Worm (Caenorhabditis elegans) whole organism, early embryonic: ENCODE measurements around the gene Y51A2D.13.

ENCODE experiments used
- aly-1 ChIP-seq: sonication (generic microtip); optimal IDR thresholded peaks from 2 replicates; lab custom pipeline; 2016; ENCODE audit warnings: missing genetic modification characterization, missing compliant biosample characterization
- ama-1 ChIP-seq: fragments of 150-350 bp; optimal IDR thresholded peaks from 2 replicates; lab custom pipeline; 2014
- ceh-13 ChIP-seq: fragments of 200-800 bp; sonication (Bioruptor generic); optimal IDR thresholded peaks from 2 replicates; lab custom pipeline; 2018; ENCODE audit warnings: mild to moderate bottlenecking, missing genetic modification characterization, missing compliant biosample characterization
- ceh-36 ChIP-seq: sonication (generic microtip); optimal IDR thresholded peaks from 2 replicates; lab custom pipeline; 2016; ENCODE audit warnings: missing genetic modification characterization, inconsistent platforms, missing compliant biosample characterization
- ets-7 ChIP-seq: sonication (generic microtip); optimal IDR thresholded peaks from 2 replicates; lab custom pipeline; 2016; ENCODE audit warnings: missing genotype, missing genetic modification characterization, missing compliant biosample characterization
- flt-1 ChIP-seq: fragments of 200-800 bp; sonication (Bioruptor generic); IDR thresholded peaks from 2 replicates; pipeline ENCODE4 v1.3.6; 2022; ENCODE audit warnings: missing genetic modification characterization, missing compliant biosample characterization
- hmbx-1 ChIP-seq: sonication (generic microtip); optimal IDR thresholded peaks from 2 replicates; lab custom pipeline; 2016; ENCODE audit warnings: mild to moderate bottlenecking, missing genetic modification characterization, missing compliant biosample characterization
- hnd-1 ChIP-seq: sonication (generic microtip); optimal IDR thresholded peaks from 2 replicates; lab custom pipeline; 2016; ENCODE audit warnings: missing genetic modification characterization, missing compliant biosample characterization
- pes-1 ChIP-seq: fragments of 200-800 bp; sonication (Bioruptor generic); IDR thresholded peaks from 2 replicates; pipeline ENCODE4 v1.3.6; 2022; ENCODE audit warnings: missing genetic modification reagents, missing genetic modification characterization, missing compliant biosample characterization
- scrt-1 ChIP-seq: fragments of 200-800 bp; sonication (Bioruptor generic); IDR thresholded peaks from 2 replicates; pipeline ENCODE4 v1.3.6; 2022; ENCODE audit warnings: missing genetic modification characterization, missing compliant biosample characterization
- sea-1 ChIP-seq: fragments of 200-800 bp; sonication (Bioruptor generic); conservative IDR thresholded peaks from 2 replicates; pipeline ENCODE4 v1.3.6; 2022; ENCODE audit warnings: missing genetic modification characterization, missing compliant biosample characterization
- tbx-11 ChIP-seq: fragments of 200-800 bp; sonication (Bioruptor generic); IDR thresholded peaks from 2 replicates; pipeline ENCODE4 v1.3.6; 2022; ENCODE audit warnings: missing genetic modification characterization, missing compliant biosample characterization
- tbx-37 ChIP-seq: fragments of 200-800 bp; sonication (Bioruptor generic); conservative IDR thresholded peaks from 2 replicates; pipeline ENCODE4 v1.3.6; 2022; ENCODE audit warnings: missing genetic modification reagents, missing genetic modification characterization, missing compliant biosample characterization
- tra-4 ChIP-seq: sonication (generic microtip); optimal IDR thresholded peaks from 2 replicates; lab custom pipeline; 2017; ENCODE audit warnings: missing genetic modification characterization, missing compliant biosample characterization

- TF ChIP-seq aly-1 (no peak), ama-1 (lab: Kevin White, UChicago) (no peak), tbx-37 (no peak), scrt-1 (GFP tag; lab: Robert Waterston, UW) (no peak), tbx-11 (GFP tag; lab: Robert Waterston, UW) (no peak), pes-1 (GFP tag; lab: Robert Waterston, UW) (no peak), tra-4 (tag; lab: Kevin White, UChicago) (no peak), ets-7 (tag; lab: Kevin White, UChicago) (no peak), ceh-36 (no peak), hnd-1 (tag; lab: Kevin White, UChicago) (no peak), sea-1 (GFP tag; lab: Robert Waterston, UW) (no peak), hmbx-1 (no peak), ceh-13 (GFP tag; lab: Kevin White, UChicago) (no peak), flt-1 (GFP tag; lab: Robert Waterston, UW) (no peak)
Measured at ce11 chrV:18564786-18565185, 14.8 kb downstream of the Y51A2D.13 start, which contains the start of gene srg-34.
